Worm (Caenorhabditis elegans): ENCODE results near the gene T07F10.3.

T07F10.3 gene

ce11 chrV:12896850-12897249 lies 27.0 kb upstream of the T07F10.3 start:
- TF ChIP-seq ceh-28 (tag; optimal IDR thresholded peaks at IDR 0.05) (no peak), jun-1 (tag; optimal IDR thresholded peaks at IDR 0.05) (no peak), nhr-43 (tag; optimal IDR thresholded peaks at IDR 0.05; ENCODE audit: poor library complexity, severe bottlenecking) (no peak), skn-1 (tag; optimal IDR thresholded peaks at IDR 0.05) (no peak), nhr-28 (tag; optimal IDR thresholded peaks at IDR 0.05) (no peak), R02D3.7 (tag; optimal IDR thresholded peaks at IDR 0.05) (no peak), mdl-1 (tag; optimal IDR thresholded peaks at IDR 0.05) (no peak), nhr-77 (tag; optimal IDR thresholded peaks at IDR 0.05) (no peak), zag-1 (tag; optimal IDR thresholded peaks at IDR 0.05) (no peak), nhr-76 (tag; optimal IDR thresholded peaks at IDR 0.05) (no peak), sea-2 (GFP tag; optimal IDR thresholded peaks at IDR 0.05) (no peak), ceh-9 (tag; optimal IDR thresholded peaks at IDR 0.05) (no peak), lin-15B (tag; optimal IDR thresholded peaks at IDR 0.05) (no peak), pha-4 (tag; optimal IDR thresholded peaks at IDR 0.05) (no peak), nhr-237 (tag; optimal IDR thresholded peaks at IDR 0.05) (no peak), aly-2 (tag; optimal IDR thresholded peaks at IDR 0.05) (no peak), lsy-12 (tag; optimal IDR thresholded peaks at IDR 0.05) (no peak), nhr-11 (tag; optimal IDR thresholded peaks at IDR 0.05) (no peak), ztf-4 (tag; optimal IDR thresholded peaks at IDR 0.05) (no peak)

ce11 chrV:12895772-12896171 lies 25.9 kb upstream of the T07F10.3 start, which contains the start of gene ttbk-7:
Gene ttbk-7, minus strand, starts transcription at chrV:12895872.
- TF ChIP-seq lin-39 (tag; optimal IDR thresholded peaks at IDR 0.05) (peak; percentile 38), lsy-12 (tag; optimal IDR thresholded peaks at IDR 0.05) (no peak)

- TF ChIP-seq pha-4 (tag; optimal IDR thresholded peaks at IDR 0.05) (no peak), nfya-1 (tag; optimal IDR thresholded peaks at IDR 0.05; ENCODE audit: insufficient read depth) (no peak), nhr-28 (tag; optimal IDR thresholded peaks at IDR 0.05) (no peak), lsy-12 (tag; optimal IDR thresholded peaks at IDR 0.05) (no peak), nhr-23 (tag; optimal IDR thresholded peaks at IDR 0.05) (no peak), nhr-25 (tag; optimal IDR thresholded peaks at IDR 0.05) (no peak), pqm-1 (tag; optimal IDR thresholded peaks at IDR 0.05) (no peak), nhr-43 (tag; optimal IDR thresholded peaks at IDR 0.05; ENCODE audit: poor library complexity, severe bottlenecking) (no peak), fkh-2 (tag; optimal IDR thresholded peaks at IDR 0.05) (no peak), hmg-11 (tag; optimal IDR thresholded peaks at IDR 0.05) (no peak), tbx-2 (tag; optimal IDR thresholded peaks at IDR 0.05) (no peak), fos-1 (tag; optimal IDR thresholded peaks at IDR 0.05) (no peak), egl-5 (tag; optimal IDR thresholded peaks at IDR 0.05) (no peak), R02D3.7 (tag; optimal IDR thresholded peaks at IDR 0.05) (no peak), ztf-11 (tag; optimal IDR thresholded peaks at IDR 0.05) (no peak), ama-1 (optimal IDR thresholded peaks at IDR 0.05) (no peak), nhr-76 (tag; optimal IDR thresholded peaks at IDR 0.05) (no peak), skn-1 (tag; optimal IDR thresholded peaks at IDR 0.05) (no peak)
Observed at ce11 chrV:12885860-12886259, 16.0 kb upstream of the T07F10.3 start, which contains the start of gene glb-24. Gene glb-24, minus strand, starts transcription at chrV:12885960.

- no peak for TF ChIP-seq lin-39 (tag; optimal IDR thresholded peaks at IDR 0.05)
- no peak for TF ChIP-seq nhr-237 (tag; optimal IDR thresholded peaks at IDR 0.05)
Observed at ce11 chrV:12882370-12882769, 12.5 kb upstream of the T07F10.3 start.

- TF ChIP-seq nhr-237 (tag; optimal IDR thresholded peaks at IDR 0.05) (no peak), nhr-67 (tag; optimal IDR thresholded peaks at IDR 0.05) (no peak), nhr-25 (tag; optimal IDR thresholded peaks at IDR 0.05) (peak; percentile 5), ceh-16 (tag; optimal IDR thresholded peaks at IDR 0.05) (no peak), elt-3 (tag; optimal IDR thresholded peaks at IDR 0.05) (no peak)
Observed at ce11 chrV:12881396-12881795, 11.6 kb upstream of the T07F10.3 start.

ce11 chrV:12879349-12879748 lies 9.5 kb upstream of the T07F10.3 start:
- TF ChIP-seq egl-27 (tag; optimal IDR thresholded peaks at IDR 0.05) (no peak), lin-39 (tag; optimal IDR thresholded peaks at IDR 0.05) (no peak), skn-1 (tag; optimal IDR thresholded peaks at IDR 0.05) (no peak), nhr-67 (tag; optimal IDR thresholded peaks at IDR 0.05) (no peak), R02D3.7 (tag; optimal IDR thresholded peaks at IDR 0.05) (no peak), elt-3 (tag; optimal IDR thresholded peaks at IDR 0.05) (no peak), ama-1 (optimal IDR thresholded peaks at IDR 0.05) (peak; percentile 36), ceh-9 (tag; optimal IDR thresholded peaks at IDR 0.05) (no peak), nhr-25 (tag; optimal IDR thresholded peaks at IDR 0.05) (peak; percentile 70), daf-12 (tag; optimal IDR thresholded peaks at IDR 0.05) (no peak), pha-4 (tag; optimal IDR thresholded peaks at IDR 0.05) (no peak), nhr-43 (tag; optimal IDR thresholded peaks at IDR 0.05; ENCODE audit: poor library complexity, severe bottlenecking) (peak; percentile 13), zag-1 (tag; optimal IDR thresholded peaks at IDR 0.05) (no peak), ceh-16 (tag; optimal IDR thresholded peaks at IDR 0.05) (no peak), ceh-82 (tag; optimal IDR thresholded peaks at IDR 0.05) (no peak)

Data from whole organism, L3 larva.